Fruit fly (Drosophila melanogaster) ovary, adult (tissue): Measurements from ENCODE around the gene CG34325.

Source experiments
- CG17801 ChIP-seq: fragments of 200-800 bp; optimal IDR thresholded peaks from 2 replicates; lab custom pipeline; 2019; ENCODE audit warnings: missing biosample characterization, mild to moderate bottlenecking, missing genetic modification characterization, moderate library complexity; ENCODE audit not compliant: partially characterized antibody

CG34325 gene

DNA sequence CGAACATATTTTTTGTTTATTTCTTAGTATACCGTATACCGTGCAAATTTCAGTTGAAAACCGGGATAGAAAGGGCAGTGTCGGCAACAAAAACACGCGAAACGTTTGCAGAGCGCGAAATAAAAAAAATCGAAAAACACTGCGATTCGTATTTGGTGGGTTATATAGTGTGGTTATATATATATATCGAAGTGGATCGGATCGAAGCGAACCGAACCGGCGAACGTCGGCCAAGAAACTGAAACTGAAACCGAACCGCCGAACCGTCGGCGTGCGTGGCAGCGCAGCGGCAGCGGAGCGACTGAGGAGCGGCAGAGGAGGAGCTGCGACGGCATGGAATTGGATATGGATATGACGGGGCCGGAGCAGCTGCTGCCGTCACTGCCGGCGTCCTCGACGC lies at the start of gene CG34325, which contains the start of gene CG32572:
CG34325 (minus strand) TSS at position 244 of the 400 bp plus-strand sequence.
CG32572 (plus strand) TSS at position 16 of the 400 bp plus-strand sequence.
- TF ChIP-seq CG17801 (GFP tag; lab: Kevin White, UChicago), result peak; percentile 9

DNA sequence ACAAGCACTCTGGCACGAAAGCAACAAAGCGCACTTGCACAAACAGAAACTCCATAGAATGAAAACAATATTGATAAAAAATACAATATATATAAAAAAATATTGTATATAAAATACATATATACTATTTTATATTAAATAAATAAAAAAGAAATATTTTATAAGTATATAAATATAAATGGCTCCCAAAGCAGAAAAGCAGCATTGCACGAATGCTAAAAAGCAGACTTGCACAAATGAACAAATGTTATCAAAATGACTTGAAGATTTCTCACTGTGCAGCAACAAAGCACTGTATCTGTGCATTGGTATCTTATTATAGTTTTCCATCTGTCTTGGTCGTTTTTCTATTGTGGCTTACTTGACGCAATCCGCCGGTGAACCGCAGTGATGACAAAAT lies 47.6 kb upstream of the CG34325 start:
- TF ChIP-seq CG17801 (GFP tag; lab: Kevin White, UChicago), result no peak

- TF ChIP-seq CG17801 (GFP tag; lab: Kevin White, UChicago), result no peak
Observed at dm6 chrX:16766868-16767431, 45.7 kb upstream of the CG34325 start.

DNA sequence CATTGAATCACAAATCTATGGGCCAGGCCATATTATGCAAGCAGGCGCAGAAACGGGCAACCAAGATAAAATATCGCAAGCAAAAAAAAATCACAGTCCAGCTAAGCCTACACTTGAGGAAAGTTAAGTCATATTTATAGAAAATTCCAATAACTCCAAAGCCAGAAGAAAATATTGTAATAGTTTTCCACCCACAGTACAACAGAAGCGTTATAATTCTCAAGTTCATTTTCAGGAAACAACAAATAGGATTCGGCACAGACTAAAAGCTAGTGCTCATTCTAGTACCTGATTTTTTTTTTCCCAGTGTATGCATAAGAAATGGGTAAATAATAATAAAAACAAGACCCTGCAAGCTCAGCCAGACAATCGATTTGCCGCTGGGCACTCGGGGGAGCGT lies 44.6 kb upstream of the CG34325 start:
- TF ChIP-seq CG17801 (GFP tag; lab: Kevin White, UChicago), result no peak

- no peak for TF ChIP-seq CG17801 (GFP tag; lab: Kevin White, UChicago)
Observed at dm6 chrX:16764955-16765354, 43.7 kb upstream of the CG34325 start.

- no peak for TF ChIP-seq CG17801 (GFP tag; lab: Kevin White, UChicago)
Observed at dm6 chrX:16761531-16761930, 40.3 kb upstream of the CG34325 start.

dm6 chrX:16760542-16760941 lies 39.3 kb upstream of the CG34325 start:
- TF ChIP-seq CG17801 (GFP tag; lab: Kevin White, UChicago), result no peak

dm6 chrX:16757645-16758044 lies 36.4 kb upstream of the CG34325 start:
- no peak for TF ChIP-seq CG17801 (GFP tag; lab: Kevin White, UChicago)

DNA sequence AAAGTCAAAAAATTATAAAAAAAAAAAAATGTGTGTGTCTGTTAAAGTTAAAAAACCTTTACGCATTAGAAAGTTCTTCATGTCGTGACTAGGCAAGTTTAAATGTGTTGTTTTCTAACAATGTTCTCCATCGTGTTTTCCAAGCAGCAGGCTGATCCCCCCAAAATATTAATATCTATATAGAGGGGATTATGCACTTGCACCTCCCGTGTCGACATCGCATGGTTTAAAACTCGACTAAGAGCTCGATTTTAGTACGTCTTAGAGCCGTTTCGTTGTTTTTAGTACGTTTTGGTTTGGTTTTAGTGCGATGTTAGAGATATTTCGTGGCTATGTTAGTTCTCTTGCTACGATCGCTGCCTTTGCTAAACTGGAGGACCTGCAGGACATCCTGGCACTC lies 31.9 kb upstream of the CG34325 start:
- no peak for TF ChIP-seq CG17801 (GFP tag; lab: Kevin White, UChicago)

DNA sequence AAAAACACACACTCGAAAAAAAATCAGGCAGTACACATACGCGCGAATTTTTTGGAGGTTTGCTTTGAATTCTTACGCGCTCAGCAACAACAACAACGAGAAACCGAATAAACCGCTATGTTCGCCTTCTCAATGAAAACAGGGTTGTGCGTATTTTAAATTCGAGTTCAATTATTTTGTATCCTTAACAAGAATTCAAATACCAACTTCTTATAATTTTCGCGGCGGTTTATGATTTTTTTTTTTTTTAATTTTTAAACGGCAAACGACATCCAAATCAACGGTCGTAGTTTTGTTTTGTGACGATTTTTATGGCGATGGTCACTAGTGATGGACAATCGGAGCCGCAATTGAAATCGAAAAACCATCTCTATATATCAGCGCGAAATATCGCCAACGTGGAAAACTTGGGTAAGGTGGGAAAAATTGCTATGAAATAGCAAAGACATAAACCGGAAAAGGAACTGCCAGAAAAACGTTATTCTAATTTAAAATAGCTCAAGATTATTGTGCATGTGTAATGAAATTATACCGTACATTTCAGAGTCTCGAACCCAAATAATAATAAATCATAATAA lies 30.5 kb upstream of the CG34325 start, which contains the start of gene goe:
goe (minus strand) TSS at position 332 of the 578 bp plus-strand sequence.
- TF ChIP-seq CG17801 (GFP tag; lab: Kevin White, UChicago), result peak; percentile 23

dm6 chrX:16750712-16751578 lies 29.7 kb upstream of the CG34325 start:
- peak; percentile 94 for TF ChIP-seq CG17801 (GFP tag; lab: Kevin White, UChicago)

DNA sequence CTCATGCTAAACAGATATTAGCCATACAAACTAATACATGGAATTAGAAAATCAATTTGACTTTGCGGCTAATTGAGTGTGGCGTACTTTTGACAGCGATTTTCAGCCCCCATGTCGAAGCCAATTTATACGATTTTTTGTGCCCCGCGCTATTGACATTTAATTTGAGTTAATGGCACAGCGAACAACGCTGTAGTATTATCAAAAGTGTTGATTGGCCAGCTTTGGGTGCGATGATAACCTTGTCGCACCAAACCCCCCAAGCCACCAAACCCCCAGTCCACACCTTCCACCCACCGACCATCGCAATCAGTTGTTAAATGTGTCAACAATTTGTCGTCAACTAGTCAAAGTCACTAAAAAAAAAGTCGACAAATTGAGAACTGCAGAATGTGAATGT lies 28.1 kb upstream of the CG34325 start:
- TF ChIP-seq CG17801 (GFP tag; lab: Kevin White, UChicago), result no peak

DNA sequence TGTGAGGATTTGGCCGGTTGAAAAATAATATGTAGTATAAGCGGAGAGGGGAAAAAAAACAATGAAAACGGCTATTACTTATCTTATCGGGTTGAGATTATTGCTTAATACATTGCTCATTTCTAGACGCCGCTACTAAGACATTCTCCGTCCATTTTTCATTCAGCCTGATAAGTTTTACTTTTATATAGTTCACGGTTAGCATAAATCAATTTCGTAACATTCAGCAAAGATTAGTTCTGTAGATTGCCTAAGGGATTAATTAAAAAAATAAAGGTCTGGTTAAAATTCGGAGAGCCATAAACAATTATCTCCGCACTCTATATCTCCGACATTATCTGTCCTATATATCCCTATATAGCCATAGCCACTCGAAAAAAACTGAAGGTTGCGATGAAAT lies 26.3 kb upstream of the CG34325 start:
- peak; percentile 19 for TF ChIP-seq CG17801 (GFP tag; lab: Kevin White, UChicago)

DNA sequence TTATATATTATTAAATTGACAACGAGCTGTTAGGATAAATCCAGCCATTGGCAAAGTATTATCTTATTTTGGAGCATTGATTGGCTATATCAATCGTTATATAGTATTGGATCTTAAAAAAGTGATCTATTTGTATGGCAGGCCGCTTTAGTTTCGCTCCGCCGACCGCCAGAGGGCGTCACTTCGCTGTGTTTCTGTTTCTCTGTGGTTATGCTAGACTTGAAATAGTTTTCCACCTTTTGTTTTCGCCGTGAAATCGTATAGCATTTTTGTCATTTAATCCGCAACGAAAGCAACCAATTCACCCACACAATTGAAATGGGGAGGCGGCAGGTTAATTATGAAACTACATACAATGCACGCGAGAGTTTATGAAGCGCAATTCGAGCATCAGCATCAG lies 25.6 kb upstream of the CG34325 start:
- no peak for TF ChIP-seq CG17801 (GFP tag; lab: Kevin White, UChicago)

- no peak for TF ChIP-seq CG17801 (GFP tag; lab: Kevin White, UChicago)
Observed at dm6 chrX:16745942-16746341, 24.7 kb upstream of the CG34325 start.
